Worm (Caenorhabditis elegans): ENCODE data around the gene lact-1.

The lact-1 gene

ce11 chrX:7210467-7211107, 49.6 kb downstream of the lact-1 start:
- TF ChIP-seq him-1 (tag; optimal IDR thresholded peaks at IDR 0.05) (no peak), dao-5 (tag; optimal IDR thresholded peaks at IDR 0.05) (no peak), W03F9.2 (tag; optimal IDR thresholded peaks at IDR 0.05) (no peak)

ce11 chrX:7209151-7209550, 51.0 kb downstream of the lact-1 start:
- no peak for TF ChIP-seq dao-5 (tag; optimal IDR thresholded peaks at IDR 0.05)
- no peak for TF ChIP-seq W03F9.2 (tag; optimal IDR thresholded peaks at IDR 0.05)
- TF ChIP-seq him-1 (tag; optimal IDR thresholded peaks at IDR 0.05), result no peak
